Worm (Caenorhabditis elegans) whole organism, dauer: ENCODE measurements around the gene C25E10.8.

ENCODE experiments used
- unc-62 ChIP-seq: sonication (generic microtip); optimal IDR thresholded peaks from 2 replicates; lab custom pipeline; 2017; ENCODE audit warnings: missing biosample characterization, missing genetic modification reagents, missing genetic modification characterization

C25E10.8 gene

DNA sequence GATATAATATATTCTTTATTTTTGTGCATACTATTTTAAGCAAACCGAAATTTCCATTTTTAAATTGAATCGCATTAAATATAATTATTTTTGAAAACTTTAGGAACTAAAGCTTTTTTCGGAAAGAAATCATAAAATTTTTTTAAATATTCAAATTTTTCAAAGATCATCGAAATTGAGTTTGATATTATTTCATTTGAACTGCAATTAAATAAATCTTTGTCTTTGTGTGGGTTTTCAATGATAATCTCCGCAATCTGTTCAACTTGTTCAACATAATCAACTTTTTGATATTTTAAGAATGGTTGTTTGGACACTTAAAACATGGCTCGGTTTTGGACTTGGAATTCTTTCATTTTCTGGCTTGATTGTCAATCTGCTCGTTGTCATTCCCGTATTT is 44.7 kb downstream of the C25E10.8 start, which contains the start of gene srx-2:
TSS of gene srx-2 (plus strand) at position 301 of the 400 bp plus-strand sequence.
- no peak for TF ChIP-seq unc-62 (GFP tag; lab: Kevin White, UChicago)

DNA sequence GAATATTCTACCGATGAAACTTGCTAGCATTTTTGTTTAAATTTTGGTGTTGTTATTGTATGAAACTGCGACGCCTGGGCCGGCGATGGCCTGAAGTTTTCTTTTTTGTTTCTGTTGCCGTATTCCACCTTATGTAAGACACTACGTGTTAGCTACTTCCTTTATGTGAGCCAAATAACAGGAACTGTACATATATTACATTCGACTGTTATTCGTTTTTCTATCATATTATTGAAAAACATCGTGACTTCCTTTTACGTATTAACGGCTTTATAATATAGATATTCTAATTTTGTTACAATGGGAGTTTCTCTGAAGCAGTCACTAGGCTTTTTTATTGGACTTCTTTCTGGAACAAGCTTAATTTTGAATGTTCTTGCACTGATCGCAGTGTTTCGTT is 48.6 kb downstream of the C25E10.8 start, which contains the start of gene srx-3:
TSS of gene srx-3 (plus strand) at position 301 of the 400 bp plus-strand sequence.
- TF ChIP-seq unc-62 (GFP tag; lab: Kevin White, UChicago) = no peak

DNA sequence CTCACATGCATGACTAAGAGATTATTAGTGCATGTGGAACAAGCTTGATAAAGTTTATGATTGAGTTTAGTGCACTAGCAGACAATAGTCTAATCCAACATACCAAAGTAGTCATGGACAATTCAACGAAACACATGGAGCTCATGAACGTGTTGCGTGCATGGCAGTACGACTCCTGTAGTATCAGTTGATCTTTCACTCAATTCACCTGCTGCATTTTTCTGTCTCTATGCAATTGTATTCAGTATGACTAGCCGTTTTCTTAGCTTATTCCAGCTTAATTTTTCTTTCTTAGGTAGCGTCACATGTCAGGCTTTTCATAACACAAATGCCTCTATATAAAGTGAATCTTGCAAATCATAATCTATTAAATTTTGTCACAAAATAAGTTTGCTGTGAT is 50.6 kb downstream of the C25E10.8 start, which contains the start of gene srx-1:
TSS of gene srx-1 (plus strand) at position 382 of the 400 bp plus-strand sequence.
- no peak for TF ChIP-seq unc-62 (GFP tag; lab: Kevin White, UChicago)
